Fruit fly (Drosophila melanogaster) whole organism, embryonic: ENCODE data around the gene Kaz-m1.
A peak's percentile ranks its signal among the peaks of the same experiment; 100 is the strongest.

Source experiments
- Atf-2 ChIP-seq: fragments of 200-800 bp; sonication (Bioruptor generic); optimal IDR thresholded peaks from 2 replicates; lab custom pipeline; 2016; ENCODE audit warnings: missing biosample characterization, missing genetic modification characterization
- C15 ChIP-seq: fragments of 200-800 bp; sonication (Bioruptor generic); IDR thresholded peaks from 3 replicates; pipeline ENCODE4 v1.3.6; 2022; ENCODE audit warnings: missing biosample characterization, missing genetic modification characterization
- CG10147 ChIP-seq: fragments of 200-800 bp; sonication (Bioruptor generic); optimal IDR thresholded peaks from 2 replicates; lab custom pipeline; 2019; ENCODE audit warnings: missing biosample characterization, mild to moderate bottlenecking, missing genetic modification characterization, moderate library complexity
- CG10209 ChIP-seq: fragments of 200-800 bp; sonication (Bioruptor generic); optimal IDR thresholded peaks from 3 replicates; lab custom pipeline; 2017; ENCODE audit warnings: missing biosample characterization, mild to moderate bottlenecking, missing genetic modification characterization, missing genetic modification reagents
- CG10267 ChIP-seq: fragments of 200-800 bp; sonication (Bioruptor generic); optimal IDR thresholded peaks from 2 replicates; lab custom pipeline; 2018; ENCODE audit warnings: missing biosample characterization, mild to moderate bottlenecking, missing genetic modification characterization, moderate library complexity
- CG11247 ChIP-seq: fragments of 200-800 bp; sonication (Bioruptor generic); IDR thresholded peaks from 2 replicates; pipeline ENCODE4 v1.3.6; 2022; ENCODE audit warnings: missing biosample characterization, missing genetic modification characterization
- CG12071 ChIP-seq: fragments of 200-800 bp; sonication (Bioruptor generic); optimal IDR thresholded peaks from 3 replicates; lab custom pipeline; 2018; ENCODE audit warnings: missing biosample characterization, mild to moderate bottlenecking, missing genetic modification characterization
- CG12219 ChIP-seq: fragments of 200-800 bp; sonication (Bioruptor generic); optimal IDR thresholded peaks from 3 replicates; lab custom pipeline; 2018; ENCODE audit warnings: missing biosample characterization, mild to moderate bottlenecking, missing genetic modification characterization
- CG12236 ChIP-seq: fragments of 200-800 bp; sonication (Bioruptor generic); optimal IDR thresholded peaks from 2 replicates; lab custom pipeline; 2016; ENCODE audit warnings: missing biosample characterization, missing genetic modification characterization
- CG14965 ChIP-seq: fragments of 200-800 bp; sonication (Bioruptor generic); optimal IDR thresholded peaks from 2 replicates; lab custom pipeline; 2016; ENCODE audit warnings: missing biosample characterization, missing genetic modification characterization, borderline replicate concordance
- CG1647 ChIP-seq: fragments of 200-800 bp; sonication (Bioruptor generic); optimal IDR thresholded peaks from 3 replicates; lab custom pipeline; 2016; ENCODE audit warnings: missing biosample characterization, missing genetic modification characterization
- CG17912 ChIP-seq: fragments of 200-800 bp; sonication (Bioruptor generic); optimal IDR thresholded peaks from 2 replicates; lab custom pipeline; 2018; ENCODE audit warnings: missing biosample characterization, mild to moderate bottlenecking, missing genetic modification characterization
- CG31224 ChIP-seq: fragments of 200-800 bp; sonication (Bioruptor generic); IDR thresholded peaks from 2 replicates; pipeline ENCODE4 v1.3.6; 2022; ENCODE audit warnings: missing biosample characterization, missing genetic modification characterization
- CG33213 ChIP-seq: fragments of 200-800 bp; sonication (Bioruptor generic); optimal IDR thresholded peaks from 3 replicates; lab custom pipeline; 2016; ENCODE audit warnings: missing biosample characterization, missing genetic modification characterization
- CG4328 ChIP-seq: fragments of 200-800 bp; sonication (Bioruptor generic); optimal IDR thresholded peaks from 3 replicates; lab custom pipeline; 2017; ENCODE audit warnings: missing biosample characterization, missing genetic modification reagents, missing genetic modification characterization
- CG4404 ChIP-seq: fragments of 200-800 bp; sonication (Bioruptor generic); IDR thresholded peaks from 2 replicates; pipeline ENCODE4 v1.3.6; 2022; ENCODE audit warnings: missing biosample characterization, missing genetic modification characterization
- CG4730 ChIP-seq: fragments of 200-800 bp; sonication (Bioruptor generic); IDR thresholded peaks from 2 replicates; pipeline ENCODE4 v1.3.6; 2022; ENCODE audit warnings: missing biosample characterization, missing genetic modification characterization
- CG6272 ChIP-seq: fragments of 200-800 bp; sonication (Bioruptor generic); IDR thresholded peaks from 2 replicates; pipeline ENCODE4 v1.3.6; 2022; ENCODE audit warnings: missing biosample characterization, missing genetic modification characterization
- ERR ChIP-seq: fragments of 200-800 bp; sonication (Bioruptor generic); optimal IDR thresholded peaks from 2 replicates; lab custom pipeline; 2016; ENCODE audit warnings: missing biosample characterization, missing genetic modification characterization
- Hr39 ChIP-seq: fragments of >200 bp; optimal IDR thresholded peaks from 2 replicates; lab custom pipeline; 2017
- Hr51 ChIP-seq, 2 experiments: fragments of 200-800 bp; sonication (Bioruptor generic); optimal IDR thresholded peaks; 2 replicates in 1 of 2; 3 replicates in 1 of 2; lab custom pipeline; 2016 to 2018; ENCODE audit warnings: missing biosample characterization in 2 of 2, missing genetic modification characterization in 2 of 2, mild to moderate bottlenecking in 1 of 2, moderate library complexity in 1 of 2
- Nf-YB ChIP-seq: fragments of 200-800 bp; sonication (Bioruptor generic); optimal IDR thresholded peaks from 3 replicates; lab custom pipeline; 2019; ENCODE audit warnings: missing biosample characterization, mild to moderate bottlenecking, missing genetic modification characterization, moderate library complexity
- Nf-YC ChIP-seq: fragments of 200-800 bp; optimal IDR thresholded peaks from 3 replicates; lab custom pipeline; 2019; ENCODE audit warnings: missing biosample characterization, mild to moderate bottlenecking, missing genetic modification characterization, moderate library complexity
- Ravus ChIP-seq: fragments of 200-800 bp; sonication (Bioruptor generic); IDR thresholded peaks from 2 replicates; pipeline ENCODE4 v1.3.6; 2022; ENCODE audit warnings: missing biosample characterization, missing genetic modification characterization
- Rx ChIP-seq: fragments of 200-800 bp; sonication (Bioruptor generic); IDR thresholded peaks from 2 replicates; pipeline ENCODE4 v1.3.6; 2022; ENCODE audit warnings: missing biosample characterization, missing genetic modification characterization
- Spps ChIP-seq: fragments of 200-800 bp; sonication (Bioruptor generic); optimal IDR thresholded peaks from 2 replicates; lab custom pipeline; 2018; ENCODE audit warnings: missing biosample characterization, mild to moderate bottlenecking, missing genetic modification characterization
- bsh ChIP-seq, 2 experiments: fragments of 200-800 bp; sonication (Bioruptor generic); optimal IDR thresholded peaks; 2 replicates each; lab custom pipeline; 2017 to 2018; ENCODE audit warnings: mild to moderate bottlenecking in 2 of 2, missing biosample characterization in 2 of 2, missing genetic modification characterization in 2 of 2, moderate library complexity in 1 of 2
- crp ChIP-seq, 2 experiments: fragments of 200-800 bp; sonication (Bioruptor generic); optimal IDR thresholded peaks; 2 replicates in 1 of 2; 3 replicates in 1 of 2; lab custom pipeline; 2017; ENCODE audit warnings: missing biosample characterization in 2 of 2, missing genetic modification characterization in 2 of 2, mild to moderate bottlenecking in 1 of 2, moderate library complexity in 1 of 2
- dan ChIP-seq: fragments of 200-800 bp; sonication (Bioruptor generic); IDR thresholded peaks from 2 replicates; pipeline ENCODE4 v1.3.6; 2022; ENCODE audit warnings: missing biosample characterization, missing genetic modification characterization
- hbn ChIP-seq: fragments of 200-800 bp; sonication (Bioruptor generic); IDR thresholded peaks from 2 replicates; pipeline ENCODE4 v1.3.6; 2022; ENCODE audit warnings: missing biosample characterization, missing genetic modification characterization; ENCODE audit not compliant: partially characterized antibody
- hkb ChIP-seq, 2 experiments: fragments of 200-800 bp in 1 of 2; fragments of >200 bp in 1 of 2; sonication (Bioruptor generic) in 1 of 2; IDR thresholded peaks in 1 of 2; optimal IDR thresholded peaks in 1 of 2; 2 replicates each; pipeline versions ENCODE4 v1.3.6 to Lab custom; 2017 to 2022; ENCODE audit warnings: missing biosample characterization in 1 of 2, missing genetic modification characterization in 1 of 2
- salm ChIP-seq: fragments of 200-800 bp; sonication (Bioruptor generic); optimal IDR thresholded peaks from 2 replicates; lab custom pipeline; 2018; ENCODE audit warnings: missing biosample characterization, mild to moderate bottlenecking, missing genetic modification characterization
- sc ChIP-seq, 3 experiments: fragments of >200 bp in 2 of 3; fragments of 200-800 bp in 1 of 3; sonication (Bioruptor generic) in 1 of 3; optimal IDR thresholded peaks; 2 replicates in 2 of 3; 3 replicates in 1 of 3; lab custom pipeline; 2017; ENCODE audit warnings: mild to moderate bottlenecking in 1 of 3, missing biosample characterization in 1 of 3, missing genetic modification characterization in 1 of 3, missing genetic modification reagents in 1 of 3
- sd ChIP-seq: fragments of 200-800 bp; sonication (Bioruptor generic); optimal IDR thresholded peaks from 3 replicates; lab custom pipeline; 2018; ENCODE audit warnings: missing biosample characterization, mild to moderate bottlenecking, missing genetic modification characterization, moderate library complexity
- sens-2 ChIP-seq: fragments of 200-800 bp; sonication (Bioruptor generic); IDR thresholded peaks from 2 replicates; pipeline ENCODE4 v1.3.6; 2022; ENCODE audit warnings: missing biosample characterization, missing genetic modification characterization
- tgo ChIP-seq: fragments of 200-800 bp; sonication (Bioruptor generic); IDR thresholded peaks from 3 replicates; pipeline ENCODE4 v1.3.6; 2022; ENCODE audit warnings: missing biosample characterization, missing genetic modification characterization
- tin ChIP-seq: fragments of 200-800 bp; sonication (Bioruptor generic); optimal IDR thresholded peaks from 3 replicates; lab custom pipeline; 2016; ENCODE audit warnings: missing biosample characterization, missing genetic modification characterization

The Kaz-m1 gene

dm6 chr3R:26020244-26021171, 6.0 kb downstream of the Kaz-m1 start (continued):
- TF ChIP-seq CG12236 (GFP tag; lab: Kevin White, UChicago) (no peak), Atf-2 (GFP tag; lab: Kevin White, UChicago) (no peak), sd (tag; lab: Kevin White, UChicago) (peak; percentile 60), CG1647 (GFP tag; lab: Kevin White, UChicago) (no peak), sens-2 (0 out of 2 replicates have a peak, but pooled peaks have one; percentile 35), Hr51 (GFP tag; optimal IDR thresholded peaks at IDR 0.05; lab: Kevin White, UChicago) (peak in 1 of 2 experiments; percentile 82), CG10147 (peak; percentile 42), Spps (tag; lab: Kevin White, UChicago) (peak; percentile 59), CG4404 (GFP tag; lab: Robert Waterston, UW) (no peak), hkb (optimal IDR thresholded peaks at IDR 0.05; lab: Kevin White, UChicago) (no peak), hkb (GFP tag; IDR thresholded peaks at IDR 0.05; lab: Robert Waterston, UW) (peak; percentile 37), C15 (GFP tag; lab: Robert Waterston, UW) (no peak), CG12219 (GFP tag; lab: Kevin White, UChicago) (peak; percentile 52), CG33213 (no peak), Rx (GFP tag; lab: Robert Waterston, UW) (no peak; the same call in 1 of the 2 replicates), CG31224 (GFP tag; lab: Robert Waterston, UW) (0 out of 2 replicates have a peak, but pooled peaks have one; percentile 11), salm (tag; lab: Kevin White, UChicago) (peak; percentile 69), CG6272 (GFP tag; lab: Robert Waterston, UW) (no peak), dan (GFP tag; lab: Robert Waterston, UW) (no peak), Nf-YB (GFP tag; lab: Kevin White, UChicago) (peak; percentile 98), hbn (no peak), bsh (GFP tag; optimal IDR thresholded peaks at IDR 0.05; lab: Kevin White, UChicago) (peak; percentile 33 to 82), CG4730 (GFP tag; lab: Robert Waterston, UW) (no peak), CG10267 (tag; lab: Kevin White, UChicago) (peak; percentile 67), sc (optimal IDR thresholded peaks at IDR 0.05; lab: Kevin White, UChicago) (no peak), sc (GFP tag; optimal IDR thresholded peaks at IDR 0.05; lab: Kevin White, UChicago) (peak; percentile 65), Hr39 (lab: Kevin White, UChicago) (no peak), CG4328 (no peak), CG17912 (no peak), tgo (GFP tag; lab: Robert Waterston, UW) (peak; percentile 62), CG11247 (GFP tag; lab: Robert Waterston, UW) (no peak), ERR (GFP tag; lab: Kevin White, UChicago) (no peak), Nf-YC (tag; lab: Kevin White, UChicago) (peak; percentile 98), Ravus (GFP tag; lab: Robert Waterston, UW) (no peak), CG14965 (GFP tag; lab: Kevin White, UChicago) (no peak), CG10209 (GFP tag; lab: Kevin White, UChicago) (peak; percentile 69), tin (GFP tag; lab: Kevin White, UChicago) (peak; percentile 45), CG12071 (GFP tag; lab: Kevin White, UChicago) (no peak), crp (GFP tag; optimal IDR thresholded peaks at IDR 0.05; lab: Kevin White, UChicago) (peak in 1 of 2 experiments; percentile 21)
